Fruit fly (Drosophila melanogaster) whole organism, embryonic: Measurements from ENCODE around the gene Npc2f.
A peak's percentile ranks its signal among the peaks of the same experiment; 100 is the strongest.

ENCODE experiments used
- Antp ChIP-seq: fragments of 200-800 bp; sonication (Bioruptor generic); optimal IDR thresholded peaks from 3 replicates; lab custom pipeline; 2016; ENCODE audit warnings: missing biosample characterization, missing genetic modification characterization
- CG16779 ChIP-seq: fragments of 200-800 bp; sonication (Bioruptor generic); IDR thresholded peaks from 2 replicates; pipeline ENCODE4 v1.3.6; 2022; ENCODE audit warnings: missing biosample characterization, missing genetic modification characterization
- CG2678 ChIP-seq: fragments of 200-800 bp; sonication (Bioruptor generic); optimal IDR thresholded peaks from 3 replicates; lab custom pipeline; 2019; ENCODE audit warnings: missing biosample characterization, mild to moderate bottlenecking, missing genetic modification characterization, moderate library complexity
- CG9215 ChIP-seq: fragments of 200-800 bp; sonication (Bioruptor generic); IDR thresholded peaks from 2 replicates; pipeline ENCODE4 v1.3.6; 2022; ENCODE audit warnings: missing biosample characterization, missing genetic modification characterization
- Ptx1 ChIP-seq: fragments of 200-800 bp; sonication (Bioruptor generic); IDR thresholded peaks from 2 replicates; pipeline ENCODE4 v1.3.6; 2022; ENCODE audit warnings: missing biosample characterization, missing genetic modification characterization
- Ssrp ChIP-seq: fragments of 200-800 bp; sonication (Bioruptor generic); optimal IDR thresholded peaks from 2 replicates; lab custom pipeline; 2018; ENCODE audit warnings: missing biosample characterization, mild to moderate bottlenecking, missing genetic modification characterization, moderate library complexity
- Vsx1 ChIP-seq: fragments of 200-800 bp; sonication (Bioruptor generic); optimal IDR thresholded peaks from 2 replicates; lab custom pipeline; 2017; ENCODE audit warnings: missing biosample characterization, mild to moderate bottlenecking, missing genetic modification characterization, missing genetic modification reagents
- hkb ChIP-seq, 2 experiments: fragments of 200-800 bp in 1 of 2; fragments of >200 bp in 1 of 2; sonication (Bioruptor generic) in 1 of 2; IDR thresholded peaks in 1 of 2; optimal IDR thresholded peaks in 1 of 2; 2 replicates each; pipeline versions ENCODE4 v1.3.6 to Lab custom; 2017 to 2022; ENCODE audit warnings: missing biosample characterization in 1 of 2, missing genetic modification characterization in 1 of 2
- schlank ChIP-seq: fragments of 200-800 bp; sonication (Bioruptor generic); optimal IDR thresholded peaks from 2 replicates; lab custom pipeline; 2018; ENCODE audit warnings: missing biosample characterization, mild to moderate bottlenecking, missing genetic modification characterization
- wdn ChIP-seq: fragments of 200-800 bp; sonication (Bioruptor generic); IDR thresholded peaks from 2 replicates; pipeline ENCODE4 v1.3.6; 2022; ENCODE audit warnings: missing biosample characterization, missing genetic modification characterization

DNA sequence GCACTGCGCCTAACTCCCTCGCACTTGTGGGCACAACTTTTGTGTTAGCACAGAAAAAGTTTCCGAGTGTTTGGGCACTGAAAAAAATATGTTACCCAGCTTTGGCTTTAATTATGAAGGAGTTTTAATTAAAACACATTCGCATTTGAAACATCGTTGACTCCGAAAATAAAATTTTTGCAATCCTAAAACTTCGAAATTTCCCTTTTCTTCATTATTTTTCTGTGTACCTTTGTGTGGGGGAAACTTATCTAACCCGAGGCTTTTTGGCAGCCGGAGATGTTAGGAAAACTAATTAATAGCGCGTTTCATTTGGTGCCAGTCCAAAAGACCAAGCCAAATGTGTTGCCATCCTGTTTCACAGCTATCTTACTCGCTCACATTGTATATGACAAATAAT is 46.0 kb upstream of the Npc2f start:
- TF ChIP-seq Vsx1 (GFP tag; lab: Kevin White, UChicago) = no peak
- no peak for TF ChIP-seq wdn (GFP tag; lab: Robert Waterston, UW)
- TF ChIP-seq Ptx1 (GFP tag; lab: Robert Waterston, UW) = peak; percentile 37; the same call in 1 of the 2 replicates
- TF ChIP-seq Antp (GFP tag; lab: Kevin White, UChicago) = no peak
- TF ChIP-seq schlank = no peak
- no peak for TF ChIP-seq CG16779 (GFP tag; lab: Robert Waterston, UW)
- TF ChIP-seq CG2678 (tag; lab: Kevin White, UChicago) = peak; percentile 48
- no peak for TF ChIP-seq hkb (optimal IDR thresholded peaks at IDR 0.05; lab: Kevin White, UChicago)
- peak; percentile 41; the same call in 1 of the 2 replicates for TF ChIP-seq hkb (GFP tag; IDR thresholded peaks at IDR 0.05; lab: Robert Waterston, UW)
- no peak for TF ChIP-seq Ssrp
- no peak for TF ChIP-seq CG9215
